Fruit fly (Drosophila melanogaster) whole organism, embryonic: ENCODE data around the gene scpr-C.

ENCODE experiments used
- Adf1 ChIP-seq: fragments of 200-800 bp; sonication (Bioruptor generic); IDR thresholded peaks from 2 replicates; pipeline ENCODE4 v1.3.6; 2022; ENCODE audit warnings: missing biosample characterization, missing genetic modification characterization
- Antp ChIP-seq: fragments of 200-800 bp; sonication (Bioruptor generic); optimal IDR thresholded peaks from 3 replicates; lab custom pipeline; 2016; ENCODE audit warnings: missing biosample characterization, missing genetic modification characterization
- CG11085 ChIP-seq: fragments of 200-800 bp; sonication (Bioruptor generic); IDR thresholded peaks from 2 replicates; pipeline ENCODE4 v1.3.6; 2022; ENCODE audit warnings: missing biosample characterization, missing genetic modification characterization
- CG11093 ChIP-seq: fragments of 200-800 bp; sonication (Bioruptor generic); IDR thresholded peaks from 3 replicates; pipeline ENCODE4 v1.3.6; 2022; ENCODE audit warnings: missing biosample characterization, missing genetic modification characterization
- CG12769 ChIP-seq: fragments of 200-800 bp; sonication (Bioruptor generic); optimal IDR thresholded peaks from 2 replicates; lab custom pipeline; 2019; ENCODE audit warnings: missing biosample characterization, mild to moderate bottlenecking, missing genetic modification characterization, moderate library complexity
- CG1603 ChIP-seq: fragments of 200-800 bp; sonication (Bioruptor generic); optimal IDR thresholded peaks from 2 replicates; lab custom pipeline; 2019; ENCODE audit warnings: missing biosample characterization, mild to moderate bottlenecking, missing genetic modification characterization, moderate library complexity
- CG17829 ChIP-seq: fragments of 200-800 bp; optimal IDR thresholded peaks from 2 replicates; lab custom pipeline; 2019; ENCODE audit warnings: missing biosample characterization, mild to moderate bottlenecking, missing genetic modification characterization, moderate library complexity
- CG2875 ChIP-seq: fragments of 200-800 bp; sonication (Bioruptor generic); optimal IDR thresholded peaks from 2 replicates; lab custom pipeline; 2017; ENCODE audit warnings: missing biosample characterization, mild to moderate bottlenecking, missing genetic modification characterization, missing genetic modification reagents
- CG31441 ChIP-seq: fragments of 200-800 bp; sonication (Bioruptor generic); IDR thresholded peaks from 2 replicates; pipeline ENCODE4 v1.3.6; 2022; ENCODE audit warnings: missing biosample characterization, missing genetic modification characterization
- CG32767 ChIP-seq: fragments of 200-800 bp; sonication (Bioruptor generic); IDR thresholded peaks from 2 replicates; pipeline ENCODE4 v1.3.6; 2022; ENCODE audit warnings: missing biosample characterization, missing genetic modification characterization
- CG5180 ChIP-seq: fragments of 200-800 bp; sonication (Bioruptor generic); optimal IDR thresholded peaks from 3 replicates; lab custom pipeline; 2017; ENCODE audit warnings: missing biosample characterization, missing genetic modification characterization, mild to moderate bottlenecking, moderate library complexity, missing genetic modification reagents
- CG9817 ChIP-seq: fragments of 200-800 bp; sonication (Bioruptor generic); optimal IDR thresholded peaks from 2 replicates; lab custom pipeline; 2018; ENCODE audit warnings: missing biosample characterization, mild to moderate bottlenecking, missing genetic modification characterization, moderate library complexity
- CG9932 ChIP-seq: fragments of 200-800 bp; sonication (Bioruptor generic); IDR thresholded peaks from 2 replicates; pipeline ENCODE4 v1.3.6; 2022; ENCODE audit warnings: missing biosample characterization, missing genetic modification characterization
- CrebB ChIP-seq: fragments of 200-800 bp; sonication (Bioruptor generic); optimal IDR thresholded peaks from 3 replicates; lab custom pipeline; 2018; ENCODE audit warnings: missing biosample characterization, mild to moderate bottlenecking, missing genetic modification characterization
- D ChIP-seq, 2 experiments: fragments of 200-800 bp in 1 of 2; fragments of >200 bp in 1 of 2; sonication (Bioruptor generic) in 1 of 2; optimal IDR thresholded peaks; 2 replicates in 1 of 2; 3 replicates in 1 of 2; lab custom pipeline; 2017; ENCODE audit warnings: mild to moderate bottlenecking in 1 of 2, missing biosample characterization in 1 of 2, missing genetic modification characterization in 1 of 2, missing genetic modification reagents in 1 of 2
- D19A ChIP-seq: fragments of 200-800 bp; optimal IDR thresholded peaks from 3 replicates; lab custom pipeline; 2019; ENCODE audit warnings: missing biosample characterization, mild to moderate bottlenecking, missing genetic modification characterization, moderate library complexity
- Ets65A ChIP-seq: fragments of 200-800 bp; sonication (Bioruptor generic); peaks from one replicate; lab custom pipeline; 2016; ENCODE audit warnings: missing biosample characterization, missing genetic modification characterization
- Fer3 ChIP-seq: fragments of 200-800 bp; sonication (Bioruptor generic); optimal IDR thresholded peaks from 2 replicates; lab custom pipeline; 2018; ENCODE audit warnings: missing biosample characterization, mild to moderate bottlenecking, missing genetic modification characterization, moderate library complexity
- HHEX ChIP-seq: fragments of 200-800 bp; sonication (Bioruptor generic); optimal IDR thresholded peaks from 3 replicates; lab custom pipeline; 2017; ENCODE audit warnings: missing biosample characterization, mild to moderate bottlenecking, missing genetic modification characterization, missing genetic modification reagents
- Hmx ChIP-seq: fragments of 200-800 bp; sonication (Bioruptor generic); optimal IDR thresholded peaks from 2 replicates; lab custom pipeline; 2016; ENCODE audit warnings: missing biosample characterization, missing genetic modification characterization
- Mes4 ChIP-seq: fragments of 200-800 bp; sonication (Bioruptor generic); optimal IDR thresholded peaks from 2 replicates; lab custom pipeline; 2016; ENCODE audit warnings: missing biosample characterization, missing genetic modification characterization
- Neu2 ChIP-seq: fragments of 200-800 bp; sonication (Bioruptor generic); optimal IDR thresholded peaks from 3 replicates; lab custom pipeline; 2016; ENCODE audit warnings: missing biosample characterization, missing genetic modification characterization, borderline replicate concordance
- Pdp1 ChIP-seq, 2 experiments: fragments of 200-800 bp; sonication (Bioruptor generic); optimal IDR thresholded peaks; 3 replicates each; lab custom pipeline; 2016; ENCODE audit warnings: missing biosample characterization in 2 of 2, missing genetic modification characterization in 2 of 2, mild to moderate bottlenecking in 1 of 2, moderate library complexity in 1 of 2
- Sox102F ChIP-seq: fragments of 200-800 bp; sonication (Bioruptor generic); optimal IDR thresholded peaks from 2 replicates; lab custom pipeline; 2018; ENCODE audit warnings: missing biosample characterization, mild to moderate bottlenecking, missing genetic modification characterization, moderate library complexity
- abd-A ChIP-seq: fragments of 200-800 bp; sonication (Bioruptor generic); optimal IDR thresholded peaks from 3 replicates; lab custom pipeline; 2019; ENCODE audit warnings: missing biosample characterization, mild to moderate bottlenecking, missing genetic modification characterization, moderate library complexity
- amos ChIP-seq: fragments of 200-800 bp; sonication (Bioruptor generic); IDR thresholded peaks from 2 replicates; pipeline ENCODE4 v1.3.6; 2022; ENCODE audit warnings: missing biosample characterization, missing genetic modification characterization; ENCODE audit not compliant: partially characterized antibody
- ap ChIP-seq: fragments of 200-800 bp; sonication (Bioruptor generic); IDR thresholded peaks from 2 replicates; pipeline ENCODE4 v1.3.6; 2022; ENCODE audit warnings: missing biosample characterization, missing genetic modification characterization
- ash1 ChIP-seq: fragments of 200-800 bp; sonication (Bioruptor generic); optimal IDR thresholded peaks from 2 replicates; lab custom pipeline; 2018; ENCODE audit warnings: missing biosample characterization, mild to moderate bottlenecking, missing genetic modification characterization
- bbx ChIP-seq: fragments of 200-800 bp; sonication (Bioruptor generic); IDR thresholded peaks from 2 replicates; pipeline ENCODE4 v1.3.6; 2022; ENCODE audit warnings: missing biosample characterization, missing genetic modification characterization; ENCODE audit not compliant: partially characterized antibody
- cad ChIP-seq: fragments of >200 bp; optimal IDR thresholded peaks from 2 replicates; lab custom pipeline; 2017; ENCODE audit warnings: missing biosample characterization, missing genetic modification characterization
- chif ChIP-seq, 2 experiments: fragments of 200-800 bp; sonication (Bioruptor generic); optimal IDR thresholded peaks; 3 replicates each; lab custom pipeline; 2016; ENCODE audit warnings: missing biosample characterization in 2 of 2, missing genetic modification characterization in 2 of 2
- da ChIP-seq: fragments of 200-800 bp; sonication (Bioruptor generic); optimal IDR thresholded peaks from 2 replicates; lab custom pipeline; 2016; ENCODE audit warnings: missing biosample characterization, missing genetic modification characterization
- fu2 ChIP-seq: fragments of 200-800 bp; sonication (Bioruptor generic); optimal IDR thresholded peaks from 2 replicates; lab custom pipeline; 2016; ENCODE audit warnings: missing biosample characterization, missing genetic modification characterization
- gce ChIP-seq: fragments of 200-800 bp; sonication (Bioruptor generic); IDR thresholded peaks from 3 replicates; pipeline ENCODE4 v1.3.6; 2022; ENCODE audit warnings: missing biosample characterization, missing genetic modification characterization
- ham ChIP-seq: fragments of 200-800 bp; sonication (Bioruptor generic); IDR thresholded peaks from 2 replicates; pipeline ENCODE4 v1.3.6; 2022; ENCODE audit warnings: missing biosample characterization, missing genetic modification characterization
- kah ChIP-seq: fragments of 200-800 bp; sonication (Bioruptor generic); optimal IDR thresholded peaks from 2 replicates; lab custom pipeline; 2018; ENCODE audit warnings: missing biosample characterization, mild to moderate bottlenecking, missing genetic modification characterization
- lilli ChIP-seq: fragments of 200-800 bp; sonication (Bioruptor generic); optimal IDR thresholded peaks from 3 replicates; lab custom pipeline; 2016; ENCODE audit warnings: missing biosample characterization, missing genetic modification characterization
- nmo ChIP-seq: fragments of 200-800 bp; sonication (Bioruptor generic); optimal IDR thresholded peaks from 2 replicates; lab custom pipeline; 2018; ENCODE audit warnings: missing biosample characterization, mild to moderate bottlenecking, missing genetic modification characterization, moderate library complexity
- otp ChIP-seq: fragments of 200-800 bp; sonication (Bioruptor generic); IDR thresholded peaks from 3 replicates; pipeline ENCODE4, ENCODE4 v1.3.6; 2022; ENCODE audit warnings: missing biosample characterization, missing genetic modification characterization
- pan ChIP-seq, 4 experiments: fragments of >200 bp in 3 of 4; fragments of 200-800 bp in 1 of 4; sonication (Bioruptor generic) in 1 of 4; optimal IDR thresholded peaks in 3 of 4; IDR thresholded peaks in 1 of 4; 2 replicates each; pipeline versions ENCODE4 v1.3.6 to Lab custom; 2017 to 2022; ENCODE audit warnings: missing biosample characterization in 2 of 4, missing genetic modification characterization in 2 of 4, mixed read lengths in 1 of 4
- phol ChIP-seq: fragments of 200-800 bp; sonication (Bioruptor generic); optimal IDR thresholded peaks from 3 replicates; lab custom pipeline; 2018; ENCODE audit warnings: missing biosample characterization, mild to moderate bottlenecking, missing genetic modification characterization, moderate library complexity
- pita ChIP-seq: fragments of 200-800 bp; sonication (Bioruptor generic); optimal IDR thresholded peaks from 2 replicates; lab custom pipeline; 2017; ENCODE audit warnings: missing biosample characterization, mild to moderate bottlenecking, missing genetic modification characterization
- pnt ChIP-seq: fragments of 200-800 bp; sonication (Bioruptor generic); optimal IDR thresholded peaks from 3 replicates; lab custom pipeline; 2016; ENCODE audit warnings: missing biosample characterization, missing genetic modification characterization
- sr ChIP-seq: fragments of 200-800 bp; sonication (Bioruptor generic); IDR thresholded peaks from 3 replicates; pipeline ENCODE4 v1.3.6; 2022; ENCODE audit warnings: missing biosample characterization, missing genetic modification characterization
- tgo ChIP-seq: fragments of 200-800 bp; sonication (Bioruptor generic); IDR thresholded peaks from 3 replicates; pipeline ENCODE4 v1.3.6; 2022; ENCODE audit warnings: missing biosample characterization, missing genetic modification characterization
- tx ChIP-seq: fragments of 200-800 bp; sonication (Bioruptor generic); optimal IDR thresholded peaks from 2 replicates; lab custom pipeline; 2016; ENCODE audit warnings: missing biosample characterization, missing genetic modification characterization
- unc-4 ChIP-seq: fragments of 200-800 bp; sonication (Bioruptor generic); IDR thresholded peaks from 2 replicates; pipeline ENCODE4 v1.3.6; 2022; ENCODE audit warnings: missing biosample characterization, missing genetic modification characterization; ENCODE audit not compliant: partially characterized antibody

Gene scpr-C

dm6 chr3R:11211291-11212061 lies 13.8 kb upstream of the scpr-C start (continued):
- TF ChIP-seq tx (peak; percentile 65), phol (peak; percentile 64), kah (GFP tag; lab: Kevin White, UChicago) (peak; percentile 87), da (peak; percentile 18), Hmx (GFP tag; lab: Kevin White, UChicago) (no peak), abd-A (tag; lab: Kevin White, UChicago) (peak; percentile 82), CG12769 (peak; percentile 94), ap (GFP tag; lab: Robert Waterston, UW) (peak; percentile 39; the same call in 1 of the 2 replicates), otp (GFP tag; lab: Robert Waterston, UW) (no peak; the same call in 2 of the 3 replicates), tgo (GFP tag; lab: Robert Waterston, UW) (peak; percentile 79), Pdp1 (GFP tag; optimal IDR thresholded peaks at IDR 0.05; lab: Kevin White, UChicago) (peak; percentile 74 to 81), bbx (0 out of 2 replicates have a peak, but pooled peaks have one; percentile 31), CG5180 (GFP tag; lab: Kevin White, UChicago) (peak; percentile 56), pita (GFP tag; lab: Kevin White, UChicago) (no peak), ham (GFP tag; lab: Robert Waterston, UW) (no peak), Fer3 (peak; percentile 82), CG17829 (tag; lab: Kevin White, UChicago) (peak; percentile 70), D (optimal IDR thresholded peaks at IDR 0.05; lab: Kevin White, UChicago) (no peak), D (GFP tag; optimal IDR thresholded peaks at IDR 0.05; lab: Kevin White, UChicago) (peak; percentile 25), pan (optimal IDR thresholded peaks at IDR 0.05; lab: Kevin White, UChicago) (no peak), pan (GFP tag; optimal IDR thresholded peaks at IDR 0.05 in 1 of 2, IDR thresholded peaks at IDR 0.05 in 1 of 2) (peak in 1 of 2 experiments; percentile 75), ash1 (GFP tag; lab: Kevin White, UChicago) (no peak), Antp (GFP tag; lab: Kevin White, UChicago) (peak; percentile 65), chif (GFP tag; optimal IDR thresholded peaks at IDR 0.05; lab: Kevin White, UChicago) (peak; percentile 55 to 66), Ets65A (GFP tag; lab: Kevin White, UChicago) (peak; percentile 98), nmo (GFP tag; lab: Kevin White, UChicago) (peak; percentile 63), CG32767 (GFP tag; lab: Robert Waterston, UW) (peak; percentile 53), CG11085 (GFP tag; lab: Robert Waterston, UW) (peak; percentile 64), fu2 (GFP tag; lab: Kevin White, UChicago) (peak; percentile 48), CG11093 (GFP tag; lab: Robert Waterston, UW) (peak; percentile 57; the same call in 1 of the 3 replicates), Neu2 (GFP tag; lab: Kevin White, UChicago) (no peak), cad (GFP tag; lab: Kevin White, UChicago) (no peak), CG9817 (tag; lab: Kevin White, UChicago) (peak; percentile 65), HHEX (peak; percentile 60), unc-4 (GFP tag; lab: Robert Waterston, UW) (no peak), pnt (GFP tag; lab: Kevin White, UChicago) (peak; percentile 63), CG1603 (tag; lab: Kevin White, UChicago) (peak; percentile 63), CrebB (tag; lab: Kevin White, UChicago) (no peak), amos (GFP tag; lab: Robert Waterston, UW) (peak; percentile 23; the same call in 1 of the 2 replicates), sr (GFP tag; lab: Robert Waterston, UW) (peak; percentile 67; the same call in 2 of the 3 replicates), CG2875 (GFP tag; lab: Kevin White, UChicago) (peak; percentile 31), Adf1 (GFP tag; lab: Robert Waterston, UW) (peak; percentile 33; the same call in 1 of the 2 replicates), CG9932 (GFP tag; lab: Robert Waterston, UW) (peak; percentile 87), Mes4 (peak; percentile 54), gce (GFP tag; lab: Robert Waterston, UW) (no peak), CG31441 (GFP tag; lab: Robert Waterston, UW) (peak; percentile 62), Sox102F (peak; percentile 75), lilli (GFP tag; lab: Kevin White, UChicago) (peak; percentile 90), D19A (tag; lab: Kevin White, UChicago) (peak; percentile 55)
